Worm (Caenorhabditis elegans) whole organism, L1 larva: ENCODE measurements around the gene C33F10.8.

Source experiments
- C04F5.9 ChIP-seq: sonication (generic microtip); optimal IDR thresholded peaks from 2 replicates; lab custom pipeline; 2016; ENCODE audit warnings: missing genetic modification characterization, missing compliant biosample characterization
- F16B12.6 ChIP-seq: fragments of 150-350 bp; optimal IDR thresholded peaks from 2 replicates; lab custom pipeline; 2014; ENCODE audit warnings: missing biosample characterization, missing genetic modification characterization
- Y116A8C.19 ChIP-seq: sonication (generic microtip); optimal IDR thresholded peaks from 2 replicates; lab custom pipeline; 2016; ENCODE audit warnings: missing compliant biosample characterization, missing genetic modification characterization, borderline replicate concordance
- aha-1 ChIP-seq: fragments of 150-350 bp; optimal IDR thresholded peaks from 2 replicates; lab custom pipeline; 2014; ENCODE audit warnings: missing biosample characterization, missing genetic modification characterization
- alr-1 ChIP-seq: fragments of 200-800 bp; sonication (Bioruptor generic); optimal IDR thresholded peaks from 2 replicates; lab custom pipeline; 2018; ENCODE audit warnings: borderline replicate concordance, mild to moderate bottlenecking, missing genetic modification characterization, missing compliant biosample characterization
- aly-2 ChIP-seq: fragments of 150-350 bp; optimal IDR thresholded peaks from 2 replicates; lab custom pipeline; 2014; ENCODE audit warnings: missing biosample characterization, missing genetic modification characterization
- blmp-1 ChIP-seq: fragments of 150-350 bp; optimal IDR thresholded peaks from 2 replicates; lab custom pipeline; 2014; ENCODE audit warnings: missing biosample characterization, missing genetic modification characterization
- ceh-63 ChIP-seq: fragments of 200-800 bp; sonication (Bioruptor generic); optimal IDR thresholded peaks from 2 replicates; lab custom pipeline; 2018; ENCODE audit warnings: mild to moderate bottlenecking, missing genetic modification characterization, missing compliant biosample characterization
- ceh-8 ChIP-seq: fragments of 200-800 bp; sonication (Bioruptor generic); optimal IDR thresholded peaks from 2 replicates; lab custom pipeline; 2018; ENCODE audit warnings: mild to moderate bottlenecking, missing genetic modification characterization, moderate library complexity, missing compliant biosample characterization
- ces-1 ChIP-seq: fragments of 150-350 bp; optimal IDR thresholded peaks from 2 replicates; lab custom pipeline; 2014; ENCODE audit warnings: missing biosample characterization, missing genetic modification reagents, missing genetic modification characterization
- dpl-1 ChIP-seq, 3 experiments: fragments of 150-350 bp in 2 of 3; sonication (generic microtip) in 1 of 3; optimal IDR thresholded peaks; 2 replicates each; lab custom pipeline; 2014 to 2017; ENCODE audit warnings: missing biosample characterization in 3 of 3, missing genetic modification characterization in 3 of 3, missing genetic modification reagents in 3 of 3
- dsc-1 ChIP-seq: sonication (generic microtip); optimal IDR thresholded peaks from 2 replicates; lab custom pipeline; 2016; ENCODE audit warnings: mild to moderate bottlenecking, missing genetic modification characterization, missing compliant biosample characterization
- efl-1 ChIP-seq, 4 experiments: fragments of 150-350 bp; optimal IDR thresholded peaks in 3 of 4; peaks in 1 of 4; 1 replicate in 1 of 4; 2 replicates in 3 of 4; lab custom pipeline; 2014; ENCODE audit warnings: missing biosample characterization in 2 of 4, missing genetic modification characterization in 2 of 4, missing genetic modification reagents in 2 of 4
- egl-13 ChIP-seq: sonication (generic microtip); optimal IDR thresholded peaks from 2 replicates; lab custom pipeline; 2016; ENCODE audit warnings: missing genotype, missing genetic modification reagents, missing genetic modification characterization, missing compliant biosample characterization
- elt-2 ChIP-seq: sonication (generic microtip); optimal IDR thresholded peaks from 2 replicates; lab custom pipeline; 2016; ENCODE audit warnings: missing genetic modification characterization, mild to moderate bottlenecking, inconsistent platforms, missing compliant biosample characterization, missing genetic modification reagents
- fkh-10 ChIP-seq: sonication (generic microtip); optimal IDR thresholded peaks from 2 replicates; lab custom pipeline; 2017; ENCODE audit warnings: missing biosample characterization, missing genetic modification reagents, missing genetic modification characterization
- fkh-8 ChIP-seq: sonication (generic microtip); optimal IDR thresholded peaks from 2 replicates; lab custom pipeline; 2016; ENCODE audit warnings: mild to moderate bottlenecking, missing genetic modification characterization, missing compliant biosample characterization
- grh-1 ChIP-seq: fragments of 200-800 bp; sonication (Bioruptor generic); IDR thresholded peaks from 2 replicates; pipeline ENCODE4 v1.3.6; 2022; ENCODE audit warnings: missing genetic modification reagents, missing genetic modification characterization, missing compliant biosample characterization
- hlh-4 ChIP-seq: sonication (generic microtip); optimal IDR thresholded peaks from 2 replicates; lab custom pipeline; 2016; ENCODE audit warnings: mild to moderate bottlenecking, missing genetic modification characterization, missing compliant biosample characterization
- hpl-2 ChIP-seq: fragments of 150-350 bp; optimal IDR thresholded peaks from 2 replicates; lab custom pipeline; 2014; ENCODE audit warnings: missing biosample characterization, missing genetic modification reagents, missing genetic modification characterization
- isw-1 ChIP-seq: fragments of 200-800 bp; sonication (Bioruptor generic); IDR thresholded peaks from 2 replicates; pipeline ENCODE4 v1.3.6; 2022; ENCODE audit warnings: missing genetic modification characterization, missing compliant biosample characterization
- lin-13 ChIP-seq: fragments of 150-350 bp; optimal IDR thresholded peaks from 2 replicates; lab custom pipeline; 2014; ENCODE audit warnings: missing biosample characterization, missing genetic modification reagents, missing genetic modification characterization
- lin-14 ChIP-seq: fragments of 200-800 bp; sonication (Bioruptor generic); optimal IDR thresholded peaks from 2 replicates; lab custom pipeline; 2018; ENCODE audit warnings: mild to moderate bottlenecking, missing genetic modification characterization, moderate library complexity, missing compliant biosample characterization
- lin-15B ChIP-seq: fragments of 150-350 bp; sonication (generic microtip); optimal IDR thresholded peaks from 3 replicates; lab custom pipeline; 2014; ENCODE audit warnings: missing biosample characterization, missing genetic modification characterization
- mab-9 ChIP-seq: fragments of 200-800 bp; sonication (Bioruptor generic); IDR thresholded peaks from 2 replicates; pipeline ENCODE4 v1.3.6; 2022; ENCODE audit warnings: missing genetic modification reagents, missing genetic modification characterization, missing compliant biosample characterization
- nhr-20 ChIP-seq: sonication (generic microtip); optimal IDR thresholded peaks from 2 replicates; lab custom pipeline; 2016; ENCODE audit warnings: mild to moderate bottlenecking, missing genetic modification characterization, missing compliant biosample characterization
- nhr-47 ChIP-seq: sonication (generic microtip); optimal IDR thresholded peaks from 2 replicates; lab custom pipeline; 2016; ENCODE audit warnings: mild to moderate bottlenecking, missing genetic modification characterization, moderate library complexity, missing compliant biosample characterization
- nhr-76 ChIP-seq: sonication (generic microtip); optimal IDR thresholded peaks from 2 replicates; lab custom pipeline; 2017; ENCODE audit warnings: missing biosample characterization, missing genetic modification characterization
- nhr-84 ChIP-seq: sonication (generic microtip); optimal IDR thresholded peaks from 2 replicates; lab custom pipeline; 2017; ENCODE audit warnings: missing biosample characterization, missing genetic modification characterization
- nhr-90 ChIP-seq: sonication (generic microtip); optimal IDR thresholded peaks from 2 replicates; lab custom pipeline; 2016; ENCODE audit warnings: mild to moderate bottlenecking, missing genetic modification characterization, missing compliant biosample characterization; ENCODE audit not compliant: poor library complexity
- pqm-1 ChIP-seq: sonication (generic microtip); optimal IDR thresholded peaks from 3 replicates; lab custom pipeline; 2017; ENCODE audit warnings: missing biosample characterization, missing genetic modification characterization
- rnt-1 ChIP-seq: sonication (generic microtip); optimal IDR thresholded peaks from 2 replicates; lab custom pipeline; 2016; ENCODE audit warnings: mild to moderate bottlenecking, missing genetic modification characterization, moderate library complexity, missing compliant biosample characterization
- skn-1 ChIP-seq: fragments of 150-350 bp; optimal IDR thresholded peaks from 2 replicates; lab custom pipeline; 2014; ENCODE audit warnings: missing biosample characterization, missing genetic modification characterization
- snpc-4 ChIP-seq: fragments of 150-350 bp; optimal IDR thresholded peaks from 2 replicates; lab custom pipeline; 2014; ENCODE audit warnings: missing biosample characterization, missing genetic modification characterization
- snu-23 ChIP-seq: sonication (generic microtip); optimal IDR thresholded peaks from 2 replicates; lab custom pipeline; 2016; ENCODE audit warnings: missing genetic modification characterization, missing compliant biosample characterization
- sox-4 ChIP-seq: sonication (generic microtip); optimal IDR thresholded peaks from 2 replicates; lab custom pipeline; 2016; ENCODE audit warnings: missing genetic modification characterization, missing compliant biosample characterization
- swsn-7 ChIP-seq: sonication (generic microtip); optimal IDR thresholded peaks from 2 replicates; lab custom pipeline; 2016; ENCODE audit warnings: missing genetic modification characterization, missing compliant biosample characterization
- tbx-2 ChIP-seq: sonication (generic microtip); optimal IDR thresholded peaks from 2 replicates; lab custom pipeline; 2016; ENCODE audit warnings: missing genetic modification characterization, missing compliant biosample characterization
- unc-30 ChIP-seq: sonication (generic microtip); optimal IDR thresholded peaks from 2 replicates; lab custom pipeline; 2017; ENCODE audit warnings: missing biosample characterization, missing genetic modification characterization
- unc-86 ChIP-seq: sonication (generic microtip); optimal IDR thresholded peaks from 2 replicates; lab custom pipeline; 2016; ENCODE audit warnings: missing genetic modification characterization, missing compliant biosample characterization
- xbp-1 ChIP-seq: sonication (generic microtip); optimal IDR thresholded peaks from 2 replicates; lab custom pipeline; 2016; ENCODE audit warnings: missing genetic modification characterization, missing compliant biosample characterization
- zip-4 ChIP-seq: fragments of 200-800 bp; sonication (Bioruptor generic); optimal IDR thresholded peaks from 2 replicates; lab custom pipeline; 2018; ENCODE audit warnings: mild to moderate bottlenecking, missing genetic modification characterization, moderate library complexity, missing compliant biosample characterization
- ztf-4 ChIP-seq: fragments of 150-350 bp; optimal IDR thresholded peaks from 2 replicates; lab custom pipeline; 2014; ENCODE audit warnings: missing biosample characterization, missing genetic modification characterization

Gene C33F10.8

DNA sequence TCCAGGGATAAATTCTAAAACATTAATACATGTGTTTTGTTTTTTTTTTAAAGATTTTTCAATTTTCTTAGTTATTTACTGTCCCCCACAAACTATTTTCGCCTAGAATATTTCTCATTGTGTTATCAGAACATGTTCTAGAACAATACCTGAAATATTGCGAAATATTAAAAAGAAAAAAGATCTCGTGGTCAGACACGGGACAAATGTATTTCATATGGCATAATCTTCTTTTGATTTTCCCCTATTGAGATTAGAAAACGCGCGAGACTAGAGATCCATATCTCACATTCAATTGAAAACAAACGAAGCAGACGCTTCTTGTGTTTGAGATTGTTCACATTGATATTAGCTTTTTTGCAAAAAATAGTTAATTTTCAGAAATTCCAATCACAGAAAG, 31.1 kb upstream of the C33F10.8 start (continued):
- TF ChIP-seq aha-1 (tag; lab: Kevin White, UChicago), result no peak
- no peak for TF ChIP-seq ceh-63 (GFP tag; lab: Kevin White, UChicago)
- TF ChIP-seq fkh-10, result no peak
- TF ChIP-seq nhr-90 (tag; lab: Kevin White, UChicago), result no peak
- TF ChIP-seq nhr-76 (tag; lab: Kevin White, UChicago), result no peak
- no peak for TF ChIP-seq isw-1 (GFP tag; lab: Robert Waterston, UW)
- TF ChIP-seq ztf-4 (tag; lab: Kevin White, UChicago), result no peak
- TF ChIP-seq unc-30, result no peak
- no peak for TF ChIP-seq lin-15B (tag; lab: Kevin White, UChicago)
- TF ChIP-seq blmp-1 (tag; lab: Kevin White, UChicago), result peak; percentile 53
- TF ChIP-seq C04F5.9 (tag; lab: Kevin White, UChicago), result no peak
- no peak for TF ChIP-seq xbp-1
- TF ChIP-seq lin-13 (GFP tag; lab: Kevin White, UChicago), result peak; percentile 26
- TF ChIP-seq dpl-1 (GFP tag; optimal IDR thresholded peaks at IDR 0.05; lab: Kevin White, UChicago), result peak; percentile 1 to 41 (median 7)
- no peak for TF ChIP-seq aly-2
- TF ChIP-seq snpc-4, result no peak
- no peak for TF ChIP-seq swsn-7 (tag; lab: Kevin White, UChicago)
- TF ChIP-seq hpl-2 (GFP tag; lab: Kevin White, UChicago), result no peak
- TF ChIP-seq nhr-20, result peak; percentile 57
- TF ChIP-seq ceh-8 (GFP tag; lab: Kevin White, UChicago), result no peak
- TF ChIP-seq zip-4 (GFP tag; lab: Kevin White, UChicago), result peak; percentile 76
- TF ChIP-seq hlh-4 (tag; lab: Kevin White, UChicago), result no peak
- no peak for TF ChIP-seq mab-9 (GFP tag; lab: Robert Waterston, UW)

DNA sequence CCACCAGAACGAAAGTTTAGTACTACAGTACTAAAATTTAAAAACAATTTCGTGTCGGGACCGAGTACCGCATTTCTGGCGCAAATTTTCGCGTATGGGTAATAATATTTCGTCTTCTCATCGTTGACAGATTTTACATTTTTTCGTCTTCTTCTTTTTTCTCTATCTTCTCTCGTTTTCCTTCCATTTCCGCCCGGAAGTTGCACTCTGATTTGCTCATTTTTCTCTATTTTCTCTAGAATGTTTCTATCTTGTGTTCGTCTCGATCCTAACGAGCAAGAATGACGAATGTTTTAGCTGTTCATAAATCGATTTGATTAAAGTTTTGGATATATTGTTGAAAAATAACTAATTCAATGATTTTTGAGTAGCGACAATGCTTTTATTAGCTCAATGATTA, 30.5 kb upstream of the C33F10.8 start:
- TF ChIP-seq nhr-84 (tag; lab: Kevin White, UChicago), result no peak
- TF ChIP-seq alr-1 (tag; lab: Kevin White, UChicago), result no peak
- TF ChIP-seq nhr-47, result no peak
- TF ChIP-seq rnt-1 (tag; lab: Kevin White, UChicago), result peak; percentile 5
- no peak for TF ChIP-seq elt-2 (tag; lab: Kevin White, UChicago)
- no peak for TF ChIP-seq tbx-2 (tag; lab: Kevin White, UChicago)
- no peak for TF ChIP-seq pqm-1
- TF ChIP-seq hlh-4 (tag; lab: Kevin White, UChicago), result no peak
- peak; percentile 65 for TF ChIP-seq lin-14 (GFP tag; lab: Kevin White, UChicago)
- peak in 1 of 2 experiments; percentile 14 for TF ChIP-seq efl-1 (optimal IDR thresholded peaks at IDR 0.05; lab: Kevin White, UChicago)
- no peak for TF ChIP-seq efl-1 (GFP tag; optimal IDR thresholded peaks at IDR 0.05 in 1 of 2; lab: Kevin White, UChicago)
- TF ChIP-seq isw-1 (GFP tag; lab: Robert Waterston, UW), result 0 out of 2 replicates have a peak, but pooled peaks have one; percentile 1
- no peak for TF ChIP-seq dsc-1

DNA sequence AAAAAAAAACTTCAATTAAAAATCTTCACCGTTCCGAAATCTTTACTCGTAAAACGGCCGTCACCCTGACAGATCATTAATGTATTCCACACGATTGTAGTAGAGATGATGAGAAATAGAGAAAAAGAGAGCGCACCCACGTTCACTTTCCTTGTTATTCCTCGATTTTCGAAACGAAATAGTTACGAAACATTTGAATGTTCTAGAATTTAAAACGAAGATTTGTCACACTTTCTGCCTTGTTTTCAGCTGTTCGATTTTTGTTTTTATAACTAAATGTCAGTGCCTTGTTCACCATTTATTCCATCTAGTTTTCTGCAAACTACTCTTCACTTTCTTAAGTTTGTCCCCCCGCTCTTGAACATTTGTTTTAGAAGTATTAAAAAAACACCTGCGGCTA, 29.7 kb upstream of the C33F10.8 start:
- TF ChIP-seq efl-1 (optimal IDR thresholded peaks at IDR 0.05; lab: Kevin White, UChicago) (no peak), efl-1 (GFP tag; optimal IDR thresholded peaks at IDR 0.05 in 1 of 2; lab: Kevin White, UChicago) (peak; percentile 11 to 91), Y116A8C.19 (no peak), fkh-8 (no peak), F16B12.6 (no peak), elt-2 (tag; lab: Kevin White, UChicago) (no peak), ces-1 (GFP tag; lab: Kevin White, UChicago) (no peak), grh-1 (no peak), snu-23 (no peak), unc-86 (tag; lab: Kevin White, UChicago) (no peak), C04F5.9 (tag; lab: Kevin White, UChicago) (no peak), blmp-1 (tag; lab: Kevin White, UChicago) (peak; percentile 19), skn-1 (peak; percentile 64), sox-4 (tag; lab: Kevin White, UChicago) (no peak), egl-13 (no peak)
- TF ChIP-seq, all 84 proteins: peak for 3
